Worm (Caenorhabditis elegans) whole organism, midembryonic: ENCODE measurements around the gene T23F2.5.

Source experiments
- T22C8.4 ChIP-seq: fragments of 200-800 bp; sonication (Bioruptor generic); IDR thresholded peaks from 2 replicates; pipeline ENCODE4 v1.3.6; 2022; ENCODE audit warnings: missing genetic modification characterization, missing compliant biosample characterization
- cog-1 ChIP-seq: sonication (generic microtip); optimal IDR thresholded peaks from 2 replicates; lab custom pipeline; 2016; ENCODE audit warnings: missing genetic modification characterization, missing compliant biosample characterization
- flt-1 ChIP-seq: fragments of 200-800 bp; sonication (Bioruptor generic); IDR thresholded peaks from 2 replicates; pipeline ENCODE4 v1.3.6; 2022; ENCODE audit warnings: missing genetic modification characterization, missing compliant biosample characterization
- klf-2 ChIP-seq: fragments of 200-800 bp; sonication (Bioruptor generic); conservative IDR thresholded peaks from 2 replicates; pipeline ENCODE4 v1.3.6; 2022; ENCODE audit warnings: missing genetic modification reagents, missing genetic modification characterization, missing compliant biosample characterization
- med-1 ChIP-seq: sonication (generic microtip); optimal IDR thresholded peaks from 2 replicates; lab custom pipeline; 2017; ENCODE audit warnings: missing genetic modification characterization, mild to moderate bottlenecking, missing compliant biosample characterization, antibody characterized with exemption, missing genetic modification reagents; ENCODE audit not compliant: insufficient read depth
- ref-1 ChIP-seq: fragments of 200-800 bp; sonication (Bioruptor generic); conservative IDR thresholded peaks from 2 replicates; pipeline ENCODE4 v1.3.6; 2022; ENCODE audit warnings: missing genetic modification reagents, missing genetic modification characterization, missing compliant biosample characterization
- tab-1 ChIP-seq: fragments of 200-800 bp; sonication (Bioruptor generic); IDR thresholded peaks from 2 replicates; pipeline ENCODE4 v1.3.6; 2022; ENCODE audit warnings: missing genetic modification characterization, missing compliant biosample characterization
- ztf-23 ChIP-seq: fragments of 200-800 bp; sonication (Bioruptor generic); IDR thresholded peaks from 2 replicates; pipeline ENCODE4 v1.3.6; 2022; ENCODE audit warnings: missing genetic modification reagents, missing genetic modification characterization, missing compliant biosample characterization
- ztf-29 ChIP-seq: fragments of 200-800 bp; sonication (Bioruptor generic); IDR thresholded peaks from 2 replicates; pipeline ENCODE4 v1.3.6; 2022; ENCODE audit warnings: missing genetic modification reagents, missing genetic modification characterization, missing compliant biosample characterization

Gene T23F2.5

DNA sequence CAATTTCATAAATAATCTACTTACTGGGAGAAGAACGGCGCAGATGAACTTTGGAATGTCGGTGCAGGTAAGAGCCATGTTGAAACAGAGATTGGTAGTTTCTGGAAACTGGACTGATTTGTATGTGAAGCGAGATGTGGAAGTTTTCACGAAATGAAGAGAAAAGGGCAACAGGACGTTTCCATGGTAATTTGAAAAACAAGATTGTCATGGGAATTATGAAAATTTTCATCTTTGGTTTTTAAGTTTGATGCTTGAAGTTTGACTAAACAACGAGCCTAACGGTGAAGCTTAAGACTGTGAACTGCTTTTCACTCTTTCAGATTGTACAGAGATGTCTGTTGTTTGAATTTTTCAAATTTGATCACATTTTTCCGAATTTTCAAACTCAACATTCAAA lies 4.7 kb downstream of the T23F2.5 start, which contains the start of gene T23F2.3:
TSS of gene T23F2.3 (minus strand) at position 101 of the 400 bp plus-strand sequence.
- TF ChIP-seq tab-1 (GFP tag; lab: Robert Waterston, UW) = no peak
- TF ChIP-seq ref-1 (GFP tag; lab: Robert Waterston, UW) = no peak
- TF ChIP-seq med-1 = no peak
- TF ChIP-seq flt-1 (GFP tag; lab: Robert Waterston, UW) = no peak

DNA sequence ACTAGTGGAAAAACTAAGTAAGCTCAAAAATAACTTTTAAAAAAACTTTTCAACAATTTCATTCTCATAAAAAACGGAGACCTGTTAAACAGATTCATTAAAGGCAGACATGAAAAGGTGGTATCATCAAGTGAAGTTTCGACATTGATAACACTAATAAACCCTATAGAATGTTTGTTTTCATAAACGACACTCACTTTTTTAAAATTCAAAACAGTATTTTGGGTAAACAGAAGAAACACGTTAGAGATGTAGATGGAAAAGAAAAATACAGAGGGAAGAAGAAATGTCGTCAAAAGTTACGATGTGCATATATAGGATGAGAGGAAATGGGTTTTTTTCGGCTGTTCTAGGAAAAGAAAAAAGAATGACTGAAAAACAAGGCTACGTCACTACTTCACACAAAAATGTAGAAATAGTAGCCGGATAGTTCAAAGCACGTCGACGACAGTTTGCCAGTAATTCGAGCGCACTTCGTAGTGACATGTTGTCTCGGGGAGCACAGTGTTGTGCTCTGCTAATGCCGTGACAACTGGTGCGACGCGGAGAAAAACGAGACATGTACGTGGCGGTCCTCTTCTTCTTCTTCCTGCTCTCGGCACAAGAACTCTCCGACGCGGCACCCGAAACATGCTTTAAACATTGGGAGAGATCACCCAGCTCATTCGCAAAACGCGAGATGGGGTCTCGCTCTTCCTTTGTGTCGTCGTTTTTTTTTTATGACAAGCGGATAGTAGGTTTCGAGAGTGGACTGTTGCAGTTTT lies 7.7 kb downstream of the T23F2.5 start:
- TF ChIP-seq tab-1 (GFP tag; lab: Robert Waterston, UW) (no peak), T22C8.4 (GFP tag; lab: Robert Waterston, UW) (no peak), cog-1 (no peak), ref-1 (GFP tag; lab: Robert Waterston, UW) (no peak), flt-1 (GFP tag; lab: Robert Waterston, UW) (no peak), ztf-23 (GFP tag; lab: Robert Waterston, UW) (no peak), klf-2 (GFP tag; lab: Robert Waterston, UW) (no peak), med-1 (no peak), ztf-29 (no peak)

DNA sequence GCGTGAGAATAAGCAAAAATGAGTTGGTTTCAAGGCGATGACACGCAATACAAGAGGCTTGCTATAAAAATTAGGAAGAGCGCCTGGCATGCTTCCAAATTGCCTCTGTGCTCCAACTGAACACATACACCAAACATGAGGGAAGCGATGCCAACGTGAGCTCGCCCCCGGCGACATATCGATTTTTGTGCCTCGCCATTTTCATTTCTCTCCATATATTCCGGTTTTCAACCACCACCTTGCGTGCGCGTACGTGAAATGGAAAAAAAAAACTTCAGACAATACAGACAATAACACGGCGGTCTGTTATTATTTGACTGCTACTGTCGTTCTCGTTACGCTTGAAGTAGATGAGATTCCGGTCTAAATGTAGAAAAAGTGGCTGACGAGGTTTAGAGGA lies 9.0 kb downstream of the T23F2.5 start:
- TF ChIP-seq med-1 (no peak), T22C8.4 (GFP tag; lab: Robert Waterston, UW) (peak; percentile 53; the same call in 1 of the 2 replicates)

DNA sequence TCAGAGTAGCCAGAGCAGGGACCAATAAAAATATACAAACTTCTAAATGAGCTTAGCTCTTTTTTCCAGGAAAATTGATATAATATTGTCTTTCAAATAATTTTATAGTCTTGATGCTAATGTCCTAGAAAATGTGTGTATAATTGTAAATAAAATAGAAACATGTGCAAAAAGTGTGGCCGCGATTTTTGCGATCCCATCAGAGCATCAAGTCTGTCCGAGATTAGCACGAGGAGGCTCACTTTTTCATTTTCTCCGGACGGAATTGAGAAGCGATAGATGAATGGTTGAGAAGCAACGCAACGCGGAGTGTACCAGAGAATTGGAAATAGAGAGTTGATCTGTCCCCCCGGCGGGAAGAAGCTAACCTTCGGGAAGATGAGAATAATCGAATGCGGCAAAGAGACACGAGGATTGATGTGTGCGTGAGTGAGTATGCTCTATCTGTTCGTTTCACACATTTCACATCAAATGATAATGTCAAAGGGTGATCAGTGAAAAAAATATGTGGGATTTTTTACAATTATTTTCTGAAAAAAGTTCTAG lies 10.5 kb downstream of the T23F2.5 start:
- TF ChIP-seq med-1 (no peak), ztf-23 (GFP tag; lab: Robert Waterston, UW) (no peak), flt-1 (GFP tag; lab: Robert Waterston, UW) (no peak), klf-2 (GFP tag; lab: Robert Waterston, UW) (no peak), tab-1 (GFP tag; lab: Robert Waterston, UW) (no peak), ztf-29 (no peak), T22C8.4 (GFP tag; lab: Robert Waterston, UW) (no peak), cog-1 (no peak), ref-1 (GFP tag; lab: Robert Waterston, UW) (no peak)

DNA sequence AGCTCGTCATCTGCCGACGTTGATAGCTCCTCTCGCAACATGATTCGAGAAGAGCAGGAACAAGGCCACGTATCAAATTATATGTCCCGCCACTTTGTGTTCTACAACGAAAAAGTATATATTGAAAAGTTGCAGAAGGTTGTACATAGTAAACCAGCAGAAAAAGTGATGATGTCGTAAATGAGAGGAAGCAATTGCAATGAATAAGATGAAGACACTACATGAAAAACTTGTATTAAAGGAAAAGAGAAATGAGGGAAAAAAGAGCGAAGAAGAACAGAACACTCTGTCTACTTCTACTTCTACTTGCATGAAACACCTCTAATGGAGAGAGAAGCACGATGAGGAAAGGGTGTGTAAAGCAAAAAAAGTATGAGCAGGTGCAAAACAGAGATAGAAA lies 11.8 kb downstream of the T23F2.5 start, which contains the start of gene T23F2.2:
TSS of gene T23F2.2 (minus strand) at position 101 of the 400 bp plus-strand sequence.
- TF ChIP-seq klf-2 (GFP tag; lab: Robert Waterston, UW) (no peak), tab-1 (GFP tag; lab: Robert Waterston, UW) (no peak), ztf-29 (no peak), cog-1 (no peak), med-1 (no peak), ztf-23 (GFP tag; lab: Robert Waterston, UW) (no peak), flt-1 (GFP tag; lab: Robert Waterston, UW) (no peak), ref-1 (GFP tag; lab: Robert Waterston, UW) (no peak), T22C8.4 (GFP tag; lab: Robert Waterston, UW) (no peak)

DNA sequence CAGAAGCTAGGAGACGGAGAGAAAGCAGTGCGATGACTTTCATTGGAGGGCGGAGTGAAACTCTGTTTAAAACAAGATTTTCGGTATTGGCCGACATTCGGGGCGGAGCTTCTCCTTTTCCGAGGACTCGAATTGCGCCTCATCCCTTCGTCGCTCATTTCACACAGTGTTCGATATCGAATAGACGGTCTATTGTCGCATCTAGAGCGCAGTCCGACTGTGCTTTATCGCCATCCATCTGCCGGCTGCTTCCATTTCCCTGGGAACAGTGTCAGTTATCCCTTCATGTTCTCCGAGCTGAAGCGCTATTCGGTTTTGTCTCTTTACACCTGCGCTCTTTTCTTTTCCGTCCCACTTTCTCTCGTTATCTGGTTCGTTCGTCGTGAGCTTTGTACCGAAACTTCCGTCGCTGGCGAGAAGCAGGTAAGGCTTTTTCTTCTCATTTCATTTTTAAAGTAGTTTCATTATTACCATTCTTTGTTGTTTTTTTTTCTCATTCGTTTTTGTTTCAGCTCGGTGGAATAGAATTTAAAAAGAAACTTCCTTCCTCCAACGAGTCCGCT lies 24.1 kb downstream of the T23F2.5 start, which contains the start of the genes bus-8A and bus-8B:
TSS of gene bus-8A (plus strand) at position 96 of the 563 bp plus-strand sequence.
TSS of gene bus-8B (plus strand) at position 513 of the 563 bp plus-strand sequence.
- TF ChIP-seq ztf-23 (GFP tag; lab: Robert Waterston, UW) = no peak
- no peak for TF ChIP-seq ref-1 (GFP tag; lab: Robert Waterston, UW)
- no peak for TF ChIP-seq cog-1
- TF ChIP-seq med-1 = no peak
- TF ChIP-seq tab-1 (GFP tag; lab: Robert Waterston, UW) = no peak
- no peak for TF ChIP-seq ztf-29
- TF ChIP-seq T22C8.4 (GFP tag; lab: Robert Waterston, UW) = no peak
- no peak for TF ChIP-seq klf-2 (GFP tag; lab: Robert Waterston, UW)
- no peak for TF ChIP-seq flt-1 (GFP tag; lab: Robert Waterston, UW)

DNA sequence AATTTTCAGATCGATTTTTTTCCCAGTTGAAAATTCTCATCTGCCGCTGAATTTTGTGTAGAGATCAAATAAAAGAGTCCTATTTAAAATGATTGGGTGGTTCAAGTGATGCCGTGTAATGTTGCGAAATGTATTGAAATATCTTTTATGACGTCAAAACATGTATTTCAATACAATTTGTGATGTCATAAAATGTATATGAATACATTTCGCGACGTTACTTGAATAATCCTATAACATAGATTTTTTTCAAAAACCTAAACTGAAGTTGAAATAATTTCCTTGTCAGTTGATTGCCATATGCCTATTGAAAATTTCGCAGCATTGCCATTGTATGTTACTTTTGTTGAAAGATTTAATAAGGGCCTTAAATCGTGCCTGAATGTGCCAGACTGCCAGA lies 27.4 kb downstream of the T23F2.5 start, which contains the start of gene F55D1.1:
TSS of gene F55D1.1 (plus strand) at position 301 of the 400 bp plus-strand sequence.
- TF ChIP-seq med-1 = no peak
- TF ChIP-seq tab-1 (GFP tag; lab: Robert Waterston, UW) = no peak
- no peak for TF ChIP-seq ztf-23 (GFP tag; lab: Robert Waterston, UW)
- no peak for TF ChIP-seq ref-1 (GFP tag; lab: Robert Waterston, UW)
- TF ChIP-seq flt-1 (GFP tag; lab: Robert Waterston, UW) = no peak
- no peak for TF ChIP-seq cog-1
- no peak for TF ChIP-seq klf-2 (GFP tag; lab: Robert Waterston, UW)
- no peak for TF ChIP-seq T22C8.4 (GFP tag; lab: Robert Waterston, UW)
- TF ChIP-seq ztf-29 = no peak

DNA sequence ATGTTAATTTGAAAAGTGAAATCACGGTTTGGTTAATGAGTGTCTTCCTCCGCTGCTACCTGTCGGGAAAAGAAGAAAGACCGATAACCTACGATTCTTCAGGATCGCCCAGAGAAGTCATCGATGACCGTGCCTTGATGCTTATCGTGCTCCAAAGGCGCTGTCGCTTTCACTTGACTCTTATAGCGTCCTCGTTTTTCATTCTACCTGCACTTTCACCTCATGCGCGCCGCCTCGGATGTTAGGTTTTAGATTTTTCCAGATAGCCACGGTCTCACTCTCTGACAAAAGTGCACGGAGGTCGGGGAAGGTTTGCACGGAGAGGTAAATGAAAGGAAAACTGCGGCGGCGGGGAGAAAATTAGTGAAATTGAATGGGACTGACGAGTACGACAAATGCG lies 28.1 kb downstream of the T23F2.5 start:
- TF ChIP-seq flt-1 (GFP tag; lab: Robert Waterston, UW) (no peak), tab-1 (GFP tag; lab: Robert Waterston, UW) (no peak), T22C8.4 (GFP tag; lab: Robert Waterston, UW) (no peak), ztf-29 (no peak), ref-1 (GFP tag; lab: Robert Waterston, UW) (no peak)

DNA sequence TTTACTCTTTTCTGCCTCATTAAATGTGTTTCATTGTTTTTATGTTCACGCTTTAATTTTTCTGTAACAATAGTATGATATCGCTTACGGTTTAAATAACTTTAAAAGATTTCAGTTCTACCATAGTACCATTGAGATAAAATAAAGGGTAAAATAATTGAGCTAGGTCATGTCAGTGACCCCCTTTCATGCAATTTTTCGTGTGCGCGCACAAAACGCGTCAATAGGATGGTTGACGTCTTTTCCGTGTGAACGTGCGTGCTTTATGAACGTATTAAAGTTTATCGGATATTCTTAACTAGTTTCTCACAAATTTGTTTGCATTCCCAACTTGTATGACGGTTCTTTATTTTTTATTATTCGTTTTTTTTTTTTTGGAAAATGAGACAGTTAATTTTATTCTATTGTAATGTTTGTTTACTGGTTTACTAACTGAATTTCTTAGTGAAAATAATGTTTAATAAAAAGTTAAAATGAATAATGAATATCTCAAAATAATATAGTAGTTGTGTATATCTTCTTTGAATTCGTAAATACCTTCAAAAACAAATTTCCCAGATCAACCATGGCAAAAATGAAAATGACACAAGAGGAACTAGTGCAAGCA lies 30.9 kb downstream of the T23F2.5 start, which contains the start of gene C25F6.1:
TSS of gene C25F6.1 (plus strand) at position 557 of the 607 bp plus-strand sequence.
- no peak for TF ChIP-seq ztf-29
- TF ChIP-seq flt-1 (GFP tag; lab: Robert Waterston, UW) = no peak
- no peak for TF ChIP-seq cog-1
- no peak for TF ChIP-seq ref-1 (GFP tag; lab: Robert Waterston, UW)
- no peak for TF ChIP-seq tab-1 (GFP tag; lab: Robert Waterston, UW)
- no peak for TF ChIP-seq ztf-23 (GFP tag; lab: Robert Waterston, UW)
- no peak for TF ChIP-seq klf-2 (GFP tag; lab: Robert Waterston, UW)
- no peak for TF ChIP-seq med-1
- TF ChIP-seq T22C8.4 (GFP tag; lab: Robert Waterston, UW) = no peak
